Worm (Caenorhabditis elegans) whole organism, young adult: Measurements from ENCODE around the gene sor-3.

Experiments used
- B0019.2 ChIP-seq: fragments of 200-800 bp; sonication (Bioruptor generic); conservative IDR thresholded peaks from 2 replicates; pipeline ENCODE4 v1.3.6; 2022; ENCODE audit warnings: missing genetic modification reagents, missing genetic modification characterization, missing compliant biosample characterization
- C06A6.2 ChIP-seq: fragments of 200-800 bp; sonication (Bioruptor generic); conservative IDR thresholded peaks from 2 replicates; pipeline ENCODE4 v1.3.6; 2022; ENCODE audit warnings: missing genetic modification characterization, missing compliant biosample characterization
- Y56A3A.18 ChIP-seq: fragments of 200-800 bp; sonication (Bioruptor generic); IDR thresholded peaks from 2 replicates; pipeline ENCODE4 v1.3.6; 2022; ENCODE audit warnings: missing genetic modification reagents, missing genetic modification characterization, missing compliant biosample characterization
- Y67H2A.10 ChIP-seq: fragments of 200-800 bp; sonication (Bioruptor generic); conservative IDR thresholded peaks from 2 replicates; pipeline ENCODE4 v1.3.6; 2022; ENCODE audit warnings: missing genetic modification reagents, missing genetic modification characterization, missing compliant biosample characterization
- cebp-1 ChIP-seq, 2 experiments: fragments of 200-800 bp in 1 of 2; sonication (Bioruptor generic) in 1 of 2; sonication (generic microtip) in 1 of 2; IDR thresholded peaks in 1 of 2; optimal IDR thresholded peaks in 1 of 2; 2 replicates each; pipeline versions ENCODE4 v1.3.6 to Lab custom; 2017 to 2022; ENCODE audit warnings: missing compliant biosample characterization in 2 of 2, missing genetic modification characterization in 2 of 2, mild to moderate bottlenecking in 1 of 2, missing genetic modification reagents in 1 of 2, moderate library complexity in 1 of 2
- ceh-58 ChIP-seq: fragments of 200-800 bp; sonication (Bioruptor generic); IDR thresholded peaks from 2 replicates; pipeline ENCODE4 v1.3.6; 2022; ENCODE audit warnings: missing genetic modification characterization, missing compliant biosample characterization
- efl-1 ChIP-seq: fragments of 150-350 bp; optimal IDR thresholded peaks from 2 replicates; lab custom pipeline; 2014; ENCODE audit warnings: missing biosample characterization, missing genetic modification reagents, missing genetic modification characterization
- hlh-12 ChIP-seq: sonication (generic microtip); optimal IDR thresholded peaks from 2 replicates; lab custom pipeline; 2016; ENCODE audit warnings: missing genetic modification characterization, missing compliant biosample characterization
- hrde-1 ChIP-seq: sonication (generic microtip); optimal IDR thresholded peaks from 2 replicates; lab custom pipeline; 2016; ENCODE audit warnings: missing genetic modification characterization, mild to moderate bottlenecking, missing compliant biosample characterization, moderate library complexity, missing genotype, missing genetic modification reagents, borderline replicate concordance
- hsf-1 ChIP-seq: fragments of 200-800 bp; sonication (Bioruptor generic); IDR thresholded peaks from 2 replicates; pipeline ENCODE4 v1.3.6; 2022; ENCODE audit warnings: missing genetic modification reagents, missing genetic modification characterization, missing compliant biosample characterization
- let-607 ChIP-seq, 2 experiments: fragments of 200-800 bp in 1 of 2; sonication (Bioruptor generic) in 1 of 2; sonication (generic microtip) in 1 of 2; optimal IDR thresholded peaks; 2 replicates each; lab custom pipeline; 2016 to 2018; ENCODE audit warnings: mild to moderate bottlenecking in 2 of 2, missing compliant biosample characterization in 2 of 2, missing genetic modification characterization in 2 of 2, moderate library complexity in 2 of 2, missing genotype in 1 of 2
- mxl-1 ChIP-seq: sonication (generic microtip); optimal IDR thresholded peaks from 2 replicates; lab custom pipeline; 2016; ENCODE audit warnings: missing genetic modification characterization, missing compliant biosample characterization
- nfya-1 ChIP-seq: sonication (generic microtip); optimal IDR thresholded peaks from 2 replicates; lab custom pipeline; 2017; ENCODE audit warnings: antibody characterized with exemption, missing compliant biosample characterization, missing genetic modification characterization, borderline replicate concordance; ENCODE audit not compliant: insufficient read depth
- nfya-2 ChIP-seq: fragments of 200-800 bp; sonication (Bioruptor generic); IDR thresholded peaks from 2 replicates; pipeline ENCODE4 v1.3.6; 2022; ENCODE audit warnings: missing genetic modification reagents, missing genetic modification characterization, missing compliant biosample characterization
- nhr-27 ChIP-seq: fragments of 200-800 bp; sonication (Bioruptor generic); optimal IDR thresholded peaks from 2 replicates; lab custom pipeline; 2018; ENCODE audit warnings: mild to moderate bottlenecking, missing genetic modification characterization, moderate library complexity, missing compliant biosample characterization
- sdz-38 ChIP-seq: sonication (generic microtip); optimal IDR thresholded peaks from 2 replicates; lab custom pipeline; 2016; ENCODE audit warnings: missing genotype, missing genetic modification characterization, missing compliant biosample characterization
- sea-2 ChIP-seq: fragments of 200-800 bp; sonication (Bioruptor generic); IDR thresholded peaks from 2 replicates; pipeline ENCODE4 v1.3.6; 2022; ENCODE audit warnings: missing genetic modification characterization, missing compliant biosample characterization
- snpc-4 ChIP-seq, 5 experiments: fragments of 150-350 bp in 1 of 5; sonication (generic microtip) in 4 of 5; optimal IDR thresholded peaks; 2 replicates each; lab custom pipeline; 2014 to 2018; ENCODE audit warnings: missing genetic modification characterization in 5 of 5, missing biosample characterization in 3 of 5, antibody characterized with exemption in 2 of 5, mild to moderate bottlenecking in 2 of 5, missing compliant biosample characterization in 2 of 5, missing genotype in 2 of 5, moderate library complexity in 2 of 5, missing genetic modification reagents in 1 of 5
- tlf-1 ChIP-seq: fragments of 200-800 bp; sonication (Bioruptor generic); optimal IDR thresholded peaks from 2 replicates; lab custom pipeline; 2018; ENCODE audit warnings: mild to moderate bottlenecking, missing genetic modification characterization, missing compliant biosample characterization

sor-3 gene

DNA sequence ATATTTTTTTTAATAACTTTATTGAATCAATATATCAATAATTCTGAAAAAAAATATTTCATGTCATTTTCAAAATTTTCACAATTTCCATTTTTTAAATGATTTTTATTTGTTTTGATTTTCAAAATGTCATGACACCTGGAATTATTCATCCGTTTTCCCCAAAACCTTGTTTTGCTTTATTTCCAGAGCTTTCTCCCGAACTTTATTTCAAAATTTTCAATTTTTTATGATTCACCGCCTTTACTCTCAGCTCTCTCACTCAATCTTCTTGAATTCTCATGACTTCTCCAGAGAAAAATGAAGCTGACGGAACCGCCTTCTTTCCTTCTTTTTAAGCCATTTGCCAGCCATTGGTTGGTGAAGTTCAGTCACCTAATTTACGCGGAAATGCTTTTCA is 51.2 kb downstream of the sor-3 start, which contains the start of gene R04A9.1:
R04A9.1 (plus strand) TSS at position 301 of the 400 bp plus-strand sequence.
- TF ChIP-seq hlh-12 (no peak), nfya-2 (no peak), Y56A3A.18 (no peak), tlf-1 (no peak), efl-1 (GFP tag; lab: Kevin White, UChicago) (no peak), B0019.2 (GFP tag; lab: Robert Waterston, UW) (no peak), C06A6.2 (GFP tag; lab: Robert Waterston, UW) (no peak), ceh-58 (GFP tag; lab: Robert Waterston, UW) (no peak), snpc-4 (GFP tag; optimal IDR thresholded peaks at IDR 0.05; lab: Kevin White, UChicago) (no peak), snpc-4 (tag; optimal IDR thresholded peaks at IDR 0.05; lab: Kevin White, UChicago) (no peak), cebp-1 (GFP tag; IDR thresholded peaks at IDR 0.05; lab: Robert Waterston, UW) (no peak), cebp-1 (tag; optimal IDR thresholded peaks at IDR 0.05; lab: Kevin White, UChicago) (no peak), hrde-1 (no peak), sdz-38 (tag; lab: Kevin White, UChicago) (no peak), mxl-1 (tag; lab: Kevin White, UChicago) (no peak), hsf-1 (GFP tag; lab: Robert Waterston, UW) (no peak), let-607 (tag; optimal IDR thresholded peaks at IDR 0.05; lab: Kevin White, UChicago) (no peak), nhr-27 (tag; lab: Kevin White, UChicago) (no peak), nfya-1 (tag; lab: Kevin White, UChicago) (no peak), Y67H2A.10 (no peak), sea-2 (no peak)
